Worm (Caenorhabditis elegans): ENCODE measurements around the gene F36G3.2.

The F36G3.2 gene

DNA sequence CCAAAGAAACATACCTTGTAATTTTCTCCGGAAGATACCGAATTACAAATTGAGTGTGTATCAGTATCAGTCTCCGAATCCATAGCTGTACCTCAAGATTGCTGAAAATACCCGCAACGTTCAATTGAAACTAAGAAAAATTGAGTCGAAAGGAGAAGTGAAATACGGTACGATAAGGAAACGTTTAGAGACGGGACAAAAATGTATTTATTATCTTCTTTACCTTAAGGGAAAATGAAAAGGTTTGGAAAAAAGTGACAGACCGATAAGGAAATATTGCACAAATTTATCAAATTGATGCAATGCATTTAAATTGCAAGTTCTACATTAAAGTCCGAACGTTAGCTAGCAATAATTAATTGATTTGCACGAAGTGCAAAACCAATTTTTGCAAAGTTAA lies 5.0 kb downstream of the F36G3.2 start, which contains the start of gene F36G3.1:
TSS of gene F36G3.1 (minus strand) at position 101 of the 400 bp plus-strand sequence.
- TF ChIP-seq Y53G8AR.9 (GFP tag; conservative IDR thresholded peaks at IDR 0.05) = no peak
- TF ChIP-seq nhr-80 (tag; optimal IDR thresholded peaks at IDR 0.05) = peak; percentile 2
- TF ChIP-seq Y56A3A.18 (GFP tag; IDR thresholded peaks at IDR 0.05) = no peak

DNA sequence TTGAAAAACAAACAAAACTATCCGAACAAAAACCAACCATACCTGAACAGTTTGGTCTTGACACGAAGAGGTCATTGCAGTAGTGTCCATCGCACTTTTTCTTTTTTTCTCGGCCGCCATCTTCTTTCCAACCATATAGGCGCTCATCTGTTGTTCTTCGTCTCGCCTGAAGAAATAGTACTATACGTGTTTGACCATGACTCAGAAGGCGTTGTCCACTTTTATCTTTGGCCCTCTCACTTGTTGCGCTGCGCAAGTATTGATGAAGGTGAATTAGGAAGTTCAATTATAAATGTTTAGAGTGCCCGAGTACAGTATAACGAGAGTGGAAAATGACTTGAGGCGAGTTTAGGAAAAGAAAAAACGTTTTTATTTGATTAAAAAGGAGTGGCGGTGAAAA lies 8.2 kb downstream of the F36G3.2 start:
- TF ChIP-seq gei-17 (GFP tag; optimal IDR thresholded peaks at IDR 0.05) = no peak
- TF ChIP-seq sdz-38 (tag; optimal IDR thresholded peaks at IDR 0.05) = no peak
- TF ChIP-seq F49E8.2 (tag; optimal IDR thresholded peaks at IDR 0.05; ENCODE audit: insufficient read depth) = no peak
- TF ChIP-seq him-1 (tag; optimal IDR thresholded peaks at IDR 0.05) = no peak
- no peak for TF ChIP-seq nhr-90 (tag; optimal IDR thresholded peaks at IDR 0.05)
- TF ChIP-seq nhr-80 (tag; optimal IDR thresholded peaks at IDR 0.05) = no peak
- no peak for TF ChIP-seq cebp-2 (GFP tag; IDR thresholded peaks at IDR 0.05)
- TF ChIP-seq ztf-25 (GFP tag; IDR thresholded peaks at IDR 0.05) = no peak
- no peak for TF ChIP-seq lin-26 (GFP tag; IDR thresholded peaks at IDR 0.05)
- TF ChIP-seq zim-3 (tag; optimal IDR thresholded peaks at IDR 0.05) = no peak
- no peak for TF ChIP-seq ceh-91 (GFP tag; IDR thresholded peaks at IDR 0.05)
- no peak for TF ChIP-seq dpff-1 (tag; optimal IDR thresholded peaks at IDR 0.05)
- no peak for TF ChIP-seq bed-2 (GFP tag; IDR thresholded peaks at IDR 0.05)
- TF ChIP-seq somi-1 (GFP tag; optimal IDR thresholded peaks at IDR 0.05) = no peak
- TF ChIP-seq T26A5.8 (tag; optimal IDR thresholded peaks at IDR 0.05) = no peak
- TF ChIP-seq fkh-3 (tag; optimal IDR thresholded peaks at IDR 0.05) = no peak
- TF ChIP-seq T07F8.4 (tag; optimal IDR thresholded peaks at IDR 0.05) = no peak
- TF ChIP-seq hmg-20 (GFP tag; IDR thresholded peaks at IDR 0.05) = no peak
- TF ChIP-seq ZK185.1 (tag; optimal IDR thresholded peaks at IDR 0.05; ENCODE audit: poor library complexity, severe bottlenecking) = no peak

DNA sequence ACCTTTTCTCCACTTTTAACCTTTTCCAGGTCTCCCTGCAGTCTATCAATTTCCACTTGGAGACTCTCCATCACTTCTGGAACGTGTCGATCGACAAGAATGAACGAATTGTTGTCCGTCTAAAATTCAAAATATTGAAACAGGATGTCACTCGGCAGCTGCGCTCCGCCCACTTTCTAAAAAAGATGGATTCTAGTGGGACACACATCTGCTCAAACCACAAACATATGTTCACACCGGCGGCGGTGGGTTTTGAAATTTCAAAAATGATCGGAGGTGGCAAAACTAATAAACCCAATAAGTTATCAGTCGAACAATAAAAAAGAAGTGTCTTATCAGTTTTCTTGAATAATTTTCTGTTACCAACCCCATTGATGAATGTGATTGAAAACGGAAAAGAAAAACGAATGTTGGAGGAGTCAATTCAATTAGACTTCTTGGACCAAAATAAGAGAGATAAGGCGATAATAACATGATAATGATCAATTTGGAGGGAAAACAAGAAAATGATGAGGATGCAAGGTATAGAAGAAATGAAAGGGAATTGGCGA lies 11.6 kb downstream of the F36G3.2 start:
- TF ChIP-seq nhr-80 (tag; optimal IDR thresholded peaks at IDR 0.05) (peak; percentile 55), sea-2 (GFP tag; IDR thresholded peaks at IDR 0.05) (no peak)

DNA sequence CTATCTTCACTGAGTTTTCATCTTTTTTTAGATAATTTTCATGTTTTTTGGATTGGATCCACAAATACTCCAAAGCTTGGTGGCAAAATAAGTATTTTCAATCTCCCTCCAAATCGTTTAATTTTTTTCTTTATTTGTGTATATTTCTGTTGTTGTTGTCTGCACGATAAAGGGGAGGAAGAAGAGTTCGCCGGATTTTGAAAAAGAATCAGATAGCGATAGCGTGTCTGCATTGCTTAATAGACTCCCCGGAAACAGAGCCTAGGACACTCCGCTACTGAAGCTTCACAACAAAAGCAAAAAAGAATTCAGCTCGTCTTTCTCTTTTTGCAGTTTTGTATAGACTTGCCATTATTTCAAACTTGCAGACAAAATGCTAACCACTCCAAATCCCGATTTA lies 16.6 kb downstream of the F36G3.2 start, which contains the start of gene T09B9.5:
TSS of gene T09B9.5 (plus strand) at position 301 of the 400 bp plus-strand sequence.
- TF ChIP-seq dpff-1 (tag; optimal IDR thresholded peaks at IDR 0.05) (no peak), Y56A3A.18 (GFP tag; IDR thresholded peaks at IDR 0.05) (no peak)

DNA sequence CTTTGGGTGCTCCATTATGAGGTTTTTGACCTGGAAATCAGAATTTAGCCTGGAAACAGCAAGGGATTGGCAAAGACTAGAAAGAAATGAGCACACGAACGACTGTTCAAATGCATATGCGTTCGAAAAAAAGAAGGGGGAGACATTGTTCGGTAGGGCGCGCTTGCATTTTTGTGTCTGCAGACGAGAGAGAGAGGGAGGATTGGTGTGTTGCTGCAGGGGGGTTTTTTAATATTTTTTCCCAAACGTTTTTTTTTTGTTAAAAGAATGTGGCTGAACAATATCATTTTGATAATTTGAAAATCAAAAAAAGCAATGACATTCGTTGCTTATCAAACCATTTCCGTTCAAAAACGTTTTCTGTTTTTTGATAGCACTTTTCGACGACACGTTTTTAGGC lies 19.8 kb downstream of the F36G3.2 start, which contains the start of gene T09B9.4:
TSS of gene T09B9.4 (minus strand) at position 30 of the 400 bp plus-strand sequence.
- TF ChIP-seq nhr-80 (tag; optimal IDR thresholded peaks at IDR 0.05) (peak; percentile 80), somi-1 (GFP tag; optimal IDR thresholded peaks at IDR 0.05) (no peak), lin-40 (tag; optimal IDR thresholded peaks at IDR 0.05) (no peak), mcd-1 (GFP tag; IDR thresholded peaks at IDR 0.05) (peak; percentile 87)

DNA sequence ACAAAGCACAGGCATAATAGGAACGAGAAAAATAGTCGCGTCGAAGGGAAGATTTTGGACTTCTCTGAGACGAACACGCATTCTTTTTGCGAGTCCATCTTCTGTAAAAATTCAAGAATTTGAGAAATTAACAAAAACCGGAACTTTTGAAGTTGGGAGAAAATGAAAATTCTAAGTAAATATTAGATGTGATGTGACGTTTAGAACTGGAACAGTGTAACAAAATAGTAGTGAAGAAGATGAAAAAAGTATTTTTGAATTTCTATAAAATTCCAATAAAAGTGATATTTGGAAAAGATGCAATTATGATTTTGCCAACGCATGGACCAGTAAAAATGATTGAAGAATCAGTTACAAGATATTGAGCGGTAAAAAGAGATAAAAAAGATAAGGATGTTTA lies 29.3 kb downstream of the F36G3.2 start, which contains the start of gene slc-17.9:
TSS of gene slc-17.9 (minus strand) at position 101 of the 400 bp plus-strand sequence.
- TF ChIP-seq ama-1 (optimal IDR thresholded peaks at IDR 0.05) (no peak), ama-1 (GFP tag; optimal IDR thresholded peaks at IDR 0.05) (no peak), madf-10 (tag; optimal IDR thresholded peaks at IDR 0.05) (no peak), lin-26 (GFP tag; IDR thresholded peaks at IDR 0.05) (no peak), fkh-3 (tag; optimal IDR thresholded peaks at IDR 0.05) (no peak), bed-1 (GFP tag; IDR thresholded peaks at IDR 0.05) (no peak), sdz-38 (tag; optimal IDR thresholded peaks at IDR 0.05) (no peak), dox-1 (GFP tag; IDR thresholded peaks at IDR 0.05) (no peak), nhr-179 (tag; optimal IDR thresholded peaks at IDR 0.05) (no peak), athp-1 (tag; optimal IDR thresholded peaks at IDR 0.05) (no peak), nhr-120 (GFP tag; IDR thresholded peaks at IDR 0.05) (no peak), gei-17 (GFP tag; optimal IDR thresholded peaks at IDR 0.05) (no peak), ztf-18 (tag; optimal IDR thresholded peaks at IDR 0.05) (no peak)
